Worm (Caenorhabditis elegans) whole organism, L1 larva: Measurements from ENCODE around the gene C50F4.8.
A peak's percentile ranks its signal among the peaks of the same experiment; 100 is the strongest.

Experiments
- C34B4.2 ChIP-seq: sonication (generic microtip); optimal IDR thresholded peaks from 2 replicates; lab custom pipeline; 2017; ENCODE audit warnings: mild to moderate bottlenecking, missing genetic modification characterization, missing compliant biosample characterization
- F16B12.6 ChIP-seq: fragments of 150-350 bp; optimal IDR thresholded peaks from 2 replicates; lab custom pipeline; 2014; ENCODE audit warnings: missing biosample characterization, missing genetic modification characterization
- Y116A8C.19 ChIP-seq: sonication (generic microtip); optimal IDR thresholded peaks from 2 replicates; lab custom pipeline; 2016; ENCODE audit warnings: missing compliant biosample characterization, missing genetic modification characterization, borderline replicate concordance
- aha-1 ChIP-seq: fragments of 150-350 bp; optimal IDR thresholded peaks from 2 replicates; lab custom pipeline; 2014; ENCODE audit warnings: missing biosample characterization, missing genetic modification characterization
- alr-1 ChIP-seq: fragments of 200-800 bp; sonication (Bioruptor generic); optimal IDR thresholded peaks from 2 replicates; lab custom pipeline; 2018; ENCODE audit warnings: borderline replicate concordance, mild to moderate bottlenecking, missing genetic modification characterization, missing compliant biosample characterization
- ceh-63 ChIP-seq: fragments of 200-800 bp; sonication (Bioruptor generic); optimal IDR thresholded peaks from 2 replicates; lab custom pipeline; 2018; ENCODE audit warnings: mild to moderate bottlenecking, missing genetic modification characterization, missing compliant biosample characterization
- ceh-82 ChIP-seq, 3 experiments: fragments of 150-350 bp in 1 of 3; sonication (generic microtip) in 2 of 3; optimal IDR thresholded peaks; 2 replicates each; lab custom pipeline; 2014 to 2017; ENCODE audit warnings: missing biosample characterization in 3 of 3, missing genetic modification characterization in 3 of 3
- ceh-90 ChIP-seq: sonication (generic microtip); optimal IDR thresholded peaks from 2 replicates; lab custom pipeline; 2016; ENCODE audit warnings: missing genetic modification characterization, missing compliant biosample characterization
- ces-1 ChIP-seq: fragments of 150-350 bp; optimal IDR thresholded peaks from 2 replicates; lab custom pipeline; 2014; ENCODE audit warnings: missing biosample characterization, missing genetic modification reagents, missing genetic modification characterization
- dpl-1 ChIP-seq, 3 experiments: fragments of 150-350 bp in 2 of 3; sonication (generic microtip) in 1 of 3; optimal IDR thresholded peaks; 2 replicates each; lab custom pipeline; 2014 to 2017; ENCODE audit warnings: missing biosample characterization in 3 of 3, missing genetic modification characterization in 3 of 3, missing genetic modification reagents in 3 of 3
- dsc-1 ChIP-seq: sonication (generic microtip); optimal IDR thresholded peaks from 2 replicates; lab custom pipeline; 2016; ENCODE audit warnings: mild to moderate bottlenecking, missing genetic modification characterization, missing compliant biosample characterization
- efl-1 ChIP-seq, 4 experiments: fragments of 150-350 bp; optimal IDR thresholded peaks in 3 of 4; peaks in 1 of 4; 1 replicate in 1 of 4; 2 replicates in 3 of 4; lab custom pipeline; 2014; ENCODE audit warnings: missing biosample characterization in 2 of 4, missing genetic modification characterization in 2 of 4, missing genetic modification reagents in 2 of 4
- efl-3 ChIP-seq: fragments of 200-800 bp; sonication (Bioruptor generic); optimal IDR thresholded peaks from 2 replicates; lab custom pipeline; 2018; ENCODE audit warnings: mild to moderate bottlenecking, missing genetic modification characterization, missing compliant biosample characterization
- elt-2 ChIP-seq: sonication (generic microtip); optimal IDR thresholded peaks from 2 replicates; lab custom pipeline; 2016; ENCODE audit warnings: missing genetic modification characterization, mild to moderate bottlenecking, inconsistent platforms, missing compliant biosample characterization, missing genetic modification reagents
- elt-3 ChIP-seq, 6 experiments: fragments of 150-350 bp in 1 of 6; sonication (generic microtip); optimal IDR thresholded peaks; 2 replicates each; lab custom pipeline; 2017 to 2018; ENCODE audit warnings: missing biosample characterization in 6 of 6, missing genetic modification characterization in 6 of 6, inconsistent platforms in 1 of 6
- ets-5 ChIP-seq: fragments of 200-800 bp; sonication (Bioruptor generic); IDR thresholded peaks from 2 replicates; pipeline ENCODE4 v1.3.6; 2022; ENCODE audit warnings: missing genetic modification characterization, missing compliant biosample characterization
- fos-1 ChIP-seq: fragments of 150-350 bp; optimal IDR thresholded peaks from 2 replicates; lab custom pipeline; 2014; ENCODE audit warnings: missing biosample characterization, missing genetic modification characterization
- irx-1 ChIP-seq: sonication (generic microtip); optimal IDR thresholded peaks from 2 replicates; lab custom pipeline; 2016; ENCODE audit warnings: missing genetic modification characterization, missing compliant biosample characterization
- isw-1 ChIP-seq: fragments of 200-800 bp; sonication (Bioruptor generic); IDR thresholded peaks from 2 replicates; pipeline ENCODE4 v1.3.6; 2022; ENCODE audit warnings: missing genetic modification characterization, missing compliant biosample characterization
- jun-1 ChIP-seq: fragments of 150-350 bp; optimal IDR thresholded peaks from 2 replicates; lab custom pipeline; 2014; ENCODE audit warnings: missing biosample characterization, missing genetic modification reagents, missing genetic modification characterization
- lin-13 ChIP-seq: fragments of 150-350 bp; optimal IDR thresholded peaks from 2 replicates; lab custom pipeline; 2014; ENCODE audit warnings: missing biosample characterization, missing genetic modification reagents, missing genetic modification characterization
- lin-14 ChIP-seq: fragments of 200-800 bp; sonication (Bioruptor generic); optimal IDR thresholded peaks from 2 replicates; lab custom pipeline; 2018; ENCODE audit warnings: mild to moderate bottlenecking, missing genetic modification characterization, moderate library complexity, missing compliant biosample characterization
- lin-35 ChIP-seq, 2 experiments: fragments of 150-350 bp; optimal IDR thresholded peaks; 2 replicates each; lab custom pipeline; 2014; ENCODE audit warnings: missing biosample characterization in 2 of 2, missing genetic modification characterization in 2 of 2, missing genetic modification reagents in 2 of 2
- lir-3 ChIP-seq: sonication (generic microtip); optimal IDR thresholded peaks from 2 replicates; lab custom pipeline; 2016; ENCODE audit warnings: mild to moderate bottlenecking, missing genetic modification characterization, moderate library complexity, missing compliant biosample characterization; ENCODE audit not compliant: poor library complexity
- mab-9 ChIP-seq: fragments of 200-800 bp; sonication (Bioruptor generic); IDR thresholded peaks from 2 replicates; pipeline ENCODE4 v1.3.6; 2022; ENCODE audit warnings: missing genetic modification reagents, missing genetic modification characterization, missing compliant biosample characterization
- mdl-1 ChIP-seq, 2 experiments: fragments of 150-350 bp; optimal IDR thresholded peaks; 2 replicates each; lab custom pipeline; 2014 to 2017; ENCODE audit warnings: missing biosample characterization in 2 of 2, missing genetic modification characterization in 2 of 2, inconsistent platforms in 1 of 2
- nhr-11 ChIP-seq: fragments of 150-350 bp; optimal IDR thresholded peaks from 2 replicates; lab custom pipeline; 2014; ENCODE audit warnings: missing biosample characterization, missing genetic modification characterization
- nhr-19 ChIP-seq: fragments of 200-800 bp; sonication (Bioruptor generic); conservative IDR thresholded peaks from 2 replicates; pipeline ENCODE4 v1.3.6; 2022; ENCODE audit warnings: missing genetic modification characterization, missing compliant biosample characterization
- nhr-20 ChIP-seq: sonication (generic microtip); optimal IDR thresholded peaks from 2 replicates; lab custom pipeline; 2016; ENCODE audit warnings: mild to moderate bottlenecking, missing genetic modification characterization, missing compliant biosample characterization
- nhr-237 ChIP-seq: fragments of 150-350 bp; optimal IDR thresholded peaks from 2 replicates; lab custom pipeline; 2014; ENCODE audit warnings: missing biosample characterization, missing genetic modification characterization
- nhr-47 ChIP-seq: sonication (generic microtip); optimal IDR thresholded peaks from 2 replicates; lab custom pipeline; 2016; ENCODE audit warnings: mild to moderate bottlenecking, missing genetic modification characterization, moderate library complexity, missing compliant biosample characterization
- nhr-77 ChIP-seq: fragments of 150-350 bp; optimal IDR thresholded peaks from 2 replicates; lab custom pipeline; 2014; ENCODE audit warnings: missing biosample characterization, missing genetic modification characterization
- nhr-84 ChIP-seq: sonication (generic microtip); optimal IDR thresholded peaks from 2 replicates; lab custom pipeline; 2017; ENCODE audit warnings: missing biosample characterization, missing genetic modification characterization
- nhr-85 ChIP-seq: sonication (generic microtip); peaks from one replicate; lab custom pipeline; 2016; ENCODE audit warnings: missing genetic modification characterization, inconsistent platforms, missing compliant biosample characterization
- nhr-90 ChIP-seq: sonication (generic microtip); optimal IDR thresholded peaks from 2 replicates; lab custom pipeline; 2016; ENCODE audit warnings: mild to moderate bottlenecking, missing genetic modification characterization, missing compliant biosample characterization; ENCODE audit not compliant: poor library complexity
- pax-3 ChIP-seq: fragments of 200-800 bp; sonication (Bioruptor generic); optimal IDR thresholded peaks from 2 replicates; lab custom pipeline; 2018; ENCODE audit warnings: mild to moderate bottlenecking, missing genetic modification characterization, moderate library complexity, missing compliant biosample characterization
- rnt-1 ChIP-seq: sonication (generic microtip); optimal IDR thresholded peaks from 2 replicates; lab custom pipeline; 2016; ENCODE audit warnings: mild to moderate bottlenecking, missing genetic modification characterization, moderate library complexity, missing compliant biosample characterization
- sptf-1 ChIP-seq: fragments of 150-350 bp; optimal IDR thresholded peaks from 2 replicates; lab custom pipeline; 2014; ENCODE audit warnings: missing biosample characterization, missing genetic modification characterization
- sup-37 ChIP-seq: fragments of 200-800 bp; sonication (Bioruptor generic); optimal IDR thresholded peaks from 2 replicates; lab custom pipeline; 2018; ENCODE audit warnings: mild to moderate bottlenecking, missing genetic modification characterization, missing compliant biosample characterization
- swsn-7 ChIP-seq: sonication (generic microtip); optimal IDR thresholded peaks from 2 replicates; lab custom pipeline; 2016; ENCODE audit warnings: missing genetic modification characterization, missing compliant biosample characterization
- tbx-2 ChIP-seq: sonication (generic microtip); optimal IDR thresholded peaks from 2 replicates; lab custom pipeline; 2016; ENCODE audit warnings: missing genetic modification characterization, missing compliant biosample characterization
- unc-62 ChIP-seq: fragments of 150-350 bp; optimal IDR thresholded peaks from 2 replicates; lab custom pipeline; 2014; ENCODE audit warnings: missing biosample characterization, missing genetic modification reagents, missing genetic modification characterization
- unc-86 ChIP-seq: sonication (generic microtip); optimal IDR thresholded peaks from 2 replicates; lab custom pipeline; 2016; ENCODE audit warnings: missing genetic modification characterization, missing compliant biosample characterization
- xbp-1 ChIP-seq: sonication (generic microtip); optimal IDR thresholded peaks from 2 replicates; lab custom pipeline; 2016; ENCODE audit warnings: missing genetic modification characterization, missing compliant biosample characterization
- zag-1 ChIP-seq: fragments of 150-350 bp; optimal IDR thresholded peaks from 2 replicates; lab custom pipeline; 2014; ENCODE audit warnings: missing biosample characterization, missing genetic modification characterization
- ztf-4 ChIP-seq: fragments of 150-350 bp; optimal IDR thresholded peaks from 2 replicates; lab custom pipeline; 2014; ENCODE audit warnings: missing biosample characterization, missing genetic modification characterization

Gene C50F4.8

ce11 chrV:9513590-9513989, 5.1 kb downstream of the C50F4.8 start, which contains the start of gene eif-2Bdelta (continued):
- peak; percentile 78 for TF ChIP-seq dsc-1 (tag; lab: Kevin White, UChicago)
- no peak for TF ChIP-seq Y116A8C.19
- TF ChIP-seq C34B4.2 = no peak
- TF ChIP-seq F16B12.6 (tag; lab: Kevin White, UChicago) = no peak
- TF ChIP-seq tbx-2 (tag; lab: Kevin White, UChicago) = peak; percentile 75
- TF ChIP-seq sup-37 = no peak
- TF ChIP-seq nhr-90 (tag; lab: Kevin White, UChicago) = peak; percentile 74
- TF ChIP-seq irx-1 (tag; lab: Kevin White, UChicago) = peak; percentile 76
- peak; percentile 20 to 45 (median 45) for TF ChIP-seq ceh-82 (tag; optimal IDR thresholded peaks at IDR 0.05; lab: Kevin White, UChicago)
- TF ChIP-seq nhr-84 = no peak
- no peak for TF ChIP-seq pax-3
- TF ChIP-seq nhr-11 (tag; lab: Kevin White, UChicago) = no peak
- no peak for TF ChIP-seq jun-1 (tag; lab: Kevin White, UChicago)
- TF ChIP-seq alr-1 = no peak
- TF ChIP-seq nhr-19 (GFP tag; lab: Robert Waterston, UW) = peak; percentile 67
- no peak for TF ChIP-seq lin-13
- peak; percentile 80 for TF ChIP-seq nhr-85 (tag; lab: Kevin White, UChicago)
- TF ChIP-seq ces-1 (GFP tag; lab: Kevin White, UChicago) = no peak
- TF ChIP-seq ceh-90 (tag; lab: Kevin White, UChicago) = peak; percentile 9
- peak; percentile 59 for TF ChIP-seq unc-86
- no peak for TF ChIP-seq ztf-4
- TF ChIP-seq fos-1 (tag; lab: Kevin White, UChicago) = no peak
- TF ChIP-seq nhr-77 = no peak
- TF ChIP-seq elt-3 (tag; optimal IDR thresholded peaks at IDR 0.05; lab: Kevin White, UChicago) = peak in 1 of 6 experiments; percentile 2
- peak; percentile 59 for TF ChIP-seq isw-1 (GFP tag; lab: Robert Waterston, UW)
- TF ChIP-seq aha-1 = no peak
- peak; percentile 76 for TF ChIP-seq swsn-7 (tag; lab: Kevin White, UChicago)
- TF ChIP-seq xbp-1 = peak; percentile 75
- no peak for TF ChIP-seq unc-62 (GFP tag; lab: Kevin White, UChicago)
- no peak for TF ChIP-seq mab-9
- no peak for TF ChIP-seq ceh-63

ce11 chrV:9509597-9509996, 9.1 kb downstream of the C50F4.8 start:
- TF ChIP-seq lin-14 (GFP tag; lab: Kevin White, UChicago) = no peak
- no peak for TF ChIP-seq lir-3 (tag; lab: Kevin White, UChicago)
- no peak for TF ChIP-seq dsc-1 (tag; lab: Kevin White, UChicago)
- TF ChIP-seq dpl-1 (GFP tag; optimal IDR thresholded peaks at IDR 0.05; lab: Kevin White, UChicago) = no peak
- no peak for TF ChIP-seq nhr-47 (tag; lab: Kevin White, UChicago)
- TF ChIP-seq ztf-4 = no peak
- no peak for TF ChIP-seq efl-1 (optimal IDR thresholded peaks at IDR 0.05; lab: Kevin White, UChicago)
- no peak for TF ChIP-seq efl-1 (GFP tag; optimal IDR thresholded peaks at IDR 0.05 in 1 of 2; lab: Kevin White, UChicago)
- no peak for TF ChIP-seq rnt-1 (tag; lab: Kevin White, UChicago)
- no peak for TF ChIP-seq ets-5 (GFP tag; lab: Robert Waterston, UW)
- TF ChIP-seq ceh-63 = no peak
- TF ChIP-seq mdl-1 (tag; optimal IDR thresholded peaks at IDR 0.05; lab: Kevin White, UChicago) = no peak
- TF ChIP-seq tbx-2 (tag; lab: Kevin White, UChicago) = no peak
- no peak for TF ChIP-seq zag-1 (tag; lab: Kevin White, UChicago)

- no peak for TF ChIP-seq efl-3 (GFP tag; lab: Kevin White, UChicago)
- TF ChIP-seq ceh-90 (tag; lab: Kevin White, UChicago) = no peak
- TF ChIP-seq elt-3 (tag; optimal IDR thresholded peaks at IDR 0.05; lab: Kevin White, UChicago) = peak in 1 of 6 experiments; percentile 4
- TF ChIP-seq lin-35 (GFP tag; optimal IDR thresholded peaks at IDR 0.05; lab: Kevin White, UChicago) = peak in 1 of 2 experiments; percentile 12
- no peak for TF ChIP-seq lir-3 (tag; lab: Kevin White, UChicago)
- TF ChIP-seq elt-2 (tag; lab: Kevin White, UChicago) = peak; percentile 12
- TF ChIP-seq nhr-20 (tag; lab: Kevin White, UChicago) = peak; percentile 13
- TF ChIP-seq nhr-90 (tag; lab: Kevin White, UChicago) = no peak
- TF ChIP-seq sptf-1 (tag; lab: Kevin White, UChicago) = no peak
- TF ChIP-seq efl-1 (optimal IDR thresholded peaks at IDR 0.05; lab: Kevin White, UChicago) = no peak
- peak in 1 of 2 experiments; percentile 51 for TF ChIP-seq efl-1 (GFP tag; optimal IDR thresholded peaks at IDR 0.05 in 1 of 2; lab: Kevin White, UChicago)
- TF ChIP-seq nhr-237 (tag; lab: Kevin White, UChicago) = no peak
Observed at ce11 chrV:9507742-9508141, 10.9 kb downstream of the C50F4.8 start, which contains the start of gene acs-14. Gene acs-14 (plus strand): TSS chrV:9508132.
